Worm (Caenorhabditis elegans) whole organism, dauer: ENCODE data around the gene C37C3.9.

Experiments used
- unc-62 ChIP-seq: sonication (generic microtip); optimal IDR thresholded peaks from 2 replicates; lab custom pipeline; 2017; ENCODE audit warnings: missing biosample characterization, missing genetic modification reagents, missing genetic modification characterization

Gene C37C3.9

ce11 chrV:7820270-7820669 lies 34.2 kb downstream of the C37C3.9 start, which contains the start of gene lbp-4:
Gene lbp-4, plus strand, starts transcription at chrV:7820578.
- TF ChIP-seq unc-62 (GFP tag; lab: Kevin White, UChicago) = no peak

- no peak for TF ChIP-seq unc-62 (GFP tag; lab: Kevin White, UChicago)
Observed at ce11 chrV:7819585-7819984, 34.9 kb downstream of the C37C3.9 start.

- TF ChIP-seq unc-62 (GFP tag; lab: Kevin White, UChicago) = no peak
Observed at ce11 chrV:7816486-7816885, 38.0 kb downstream of the C37C3.9 start.

- no peak for TF ChIP-seq unc-62 (GFP tag; lab: Kevin White, UChicago)
Observed at ce11 chrV:7814601-7815000, 39.9 kb downstream of the C37C3.9 start, which contains the start of gene ZK742.6. Gene ZK742.6, minus strand, starts transcription at chrV:7814942.

- TF ChIP-seq unc-62 (GFP tag; lab: Kevin White, UChicago) = no peak
Observed at ce11 chrV:7811758-7812157, 42.7 kb downstream of the C37C3.9 start, which contains the start of gene ZK742.4. Gene ZK742.4, minus strand, starts transcription at chrV:7811792.

- TF ChIP-seq unc-62 (GFP tag; lab: Kevin White, UChicago) = no peak
Observed at ce11 chrV:7810591-7810990, 43.9 kb downstream of the C37C3.9 start.

- no peak for TF ChIP-seq unc-62 (GFP tag; lab: Kevin White, UChicago)
Observed at ce11 chrV:7809320-7810256, 44.9 kb downstream of the C37C3.9 start, which contains the start of gene ZK742.3. Gene ZK742.3, minus strand, starts transcription at chrV:7809912.

ce11 chrV:7808444-7808843 lies 46.1 kb downstream of the C37C3.9 start:
- TF ChIP-seq unc-62 (GFP tag; lab: Kevin White, UChicago) = no peak

- no peak for TF ChIP-seq unc-62 (GFP tag; lab: Kevin White, UChicago)
Observed at ce11 chrV:7806629-7807028, 47.9 kb downstream of the C37C3.9 start.

ce11 chrV:7804801-7805163 lies 49.7 kb downstream of the C37C3.9 start, which contains the start of gene xpo-1:
Gene xpo-1, plus strand, starts transcription at chrV:7805064.
- no peak for TF ChIP-seq unc-62 (GFP tag; lab: Kevin White, UChicago)

- no peak for TF ChIP-seq unc-62 (GFP tag; lab: Kevin White, UChicago)
Observed at ce11 chrV:7804064-7804800, 50.3 kb downstream of the C37C3.9 start, which contains the start of gene uvs-1. Gene uvs-1, minus strand, starts transcription at chrV:7804208.

- TF ChIP-seq unc-62 (GFP tag; lab: Kevin White, UChicago) = no peak
Observed at ce11 chrV:7803563-7803962, 50.9 kb downstream of the C37C3.9 start.
